Worm (Caenorhabditis elegans) whole organism, L4 larva: ENCODE results near the gene lgc-33.

Source experiments
- ama-1 ChIP-seq: fragments of 150-350 bp; optimal IDR thresholded peaks from 2 replicates; lab custom pipeline; 2014; ENCODE audit warnings: inconsistent platforms, mixed read lengths
- fkh-10 ChIP-seq: fragments of 150-350 bp; optimal IDR thresholded peaks from 2 replicates; lab custom pipeline; 2014; ENCODE audit warnings: missing biosample characterization, missing genetic modification reagents, missing genetic modification characterization
- lin-39 ChIP-seq: fragments of 150-350 bp; optimal IDR thresholded peaks from 2 replicates; lab custom pipeline; 2014; ENCODE audit warnings: missing biosample characterization, missing genetic modification reagents, missing genetic modification characterization
- nhr-28 ChIP-seq: fragments of 150-350 bp; optimal IDR thresholded peaks from 2 replicates; lab custom pipeline; 2014; ENCODE audit warnings: missing biosample characterization, missing genetic modification characterization
- unc-130 ChIP-seq: sonication (generic microtip); optimal IDR thresholded peaks from 2 replicates; lab custom pipeline; 2016; ENCODE audit warnings: missing genetic modification reagents, missing genetic modification characterization, missing compliant biosample characterization
- ztf-11 ChIP-seq: fragments of 150-350 bp; optimal IDR thresholded peaks from 2 replicates; lab custom pipeline; 2014; ENCODE audit warnings: missing biosample characterization, missing genetic modification characterization

DNA sequence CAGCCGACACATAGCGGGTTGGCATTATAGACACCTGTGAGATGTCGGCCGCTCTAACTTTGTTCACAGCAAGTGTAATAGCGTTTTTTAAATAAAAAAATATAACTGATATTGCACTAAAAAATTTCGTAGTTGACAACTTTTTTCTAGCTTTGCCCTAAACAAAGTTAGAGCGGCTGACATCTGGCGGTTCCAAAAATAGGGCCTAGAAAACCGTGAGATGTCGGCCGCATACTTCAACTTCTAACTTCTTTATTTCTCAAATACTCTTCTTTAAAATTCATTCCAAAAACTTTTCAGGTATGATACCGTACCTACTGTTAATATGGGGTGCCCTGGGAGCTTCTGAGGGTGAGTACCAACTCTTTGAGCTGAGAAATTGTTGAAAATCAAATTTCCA is 13.3 kb downstream of the lgc-33 start, which contains the start of gene Y55F3BR.2:
- TF ChIP-seq unc-130 (GFP tag; lab: Kevin White, UChicago) (no peak), nhr-28 (tag; lab: Kevin White, UChicago) (no peak), fkh-10 (no peak), ama-1 (lab: Kevin White, UChicago) (no peak), ztf-11 (tag; lab: Kevin White, UChicago) (no peak), lin-39 (no peak)
